Worm (Caenorhabditis elegans) whole organism, midembryonic: Measurements from ENCODE around the gene C02B10.3.

Experiments
- T22C8.4 ChIP-seq: fragments of 200-800 bp; sonication (Bioruptor generic); IDR thresholded peaks from 2 replicates; pipeline ENCODE4 v1.3.6; 2022; ENCODE audit warnings: missing genetic modification characterization, missing compliant biosample characterization
- cog-1 ChIP-seq: sonication (generic microtip); optimal IDR thresholded peaks from 2 replicates; lab custom pipeline; 2016; ENCODE audit warnings: missing genetic modification characterization, missing compliant biosample characterization
- flt-1 ChIP-seq: fragments of 200-800 bp; sonication (Bioruptor generic); IDR thresholded peaks from 2 replicates; pipeline ENCODE4 v1.3.6; 2022; ENCODE audit warnings: missing genetic modification characterization, missing compliant biosample characterization
- klf-2 ChIP-seq: fragments of 200-800 bp; sonication (Bioruptor generic); conservative IDR thresholded peaks from 2 replicates; pipeline ENCODE4 v1.3.6; 2022; ENCODE audit warnings: missing genetic modification reagents, missing genetic modification characterization, missing compliant biosample characterization
- med-1 ChIP-seq: sonication (generic microtip); optimal IDR thresholded peaks from 2 replicates; lab custom pipeline; 2017; ENCODE audit warnings: missing genetic modification characterization, mild to moderate bottlenecking, missing compliant biosample characterization, antibody characterized with exemption, missing genetic modification reagents; ENCODE audit not compliant: insufficient read depth
- ref-1 ChIP-seq: fragments of 200-800 bp; sonication (Bioruptor generic); conservative IDR thresholded peaks from 2 replicates; pipeline ENCODE4 v1.3.6; 2022; ENCODE audit warnings: missing genetic modification reagents, missing genetic modification characterization, missing compliant biosample characterization

ce11 chrIV:5086243-5086960 is 16.7 kb downstream of the C02B10.3 start:
- TF ChIP-seq klf-2, result no peak
- no peak for TF ChIP-seq flt-1 (GFP tag; lab: Robert Waterston, UW)
- TF ChIP-seq cog-1 (tag; lab: Kevin White, UChicago), result no peak
- TF ChIP-seq T22C8.4 (GFP tag; lab: Robert Waterston, UW), result no peak
- no peak for TF ChIP-seq med-1 (GFP tag; lab: Kevin White, UChicago)
- TF ChIP-seq ref-1 (GFP tag; lab: Robert Waterston, UW), result no peak
